Fruit fly (Drosophila melanogaster) whole organism, embryonic: ENCODE results near the gene CG13605.
A peak's percentile ranks its signal among the peaks of the same experiment; 100 is the strongest.

ENCODE experiments used
- Aef1 ChIP-seq: fragments of 200-800 bp; sonication (Bioruptor generic); IDR thresholded peaks from 3 replicates; pipeline ENCODE4 v1.3.6; 2022; ENCODE audit warnings: missing biosample characterization, missing genetic modification characterization
- Antp ChIP-seq: fragments of 200-800 bp; sonication (Bioruptor generic); optimal IDR thresholded peaks from 3 replicates; lab custom pipeline; 2016; ENCODE audit warnings: missing biosample characterization, missing genetic modification characterization
- Asciz ChIP-seq: fragments of 200-800 bp; sonication (Bioruptor generic); optimal IDR thresholded peaks from 2 replicates; lab custom pipeline; 2017; ENCODE audit warnings: missing biosample characterization, mild to moderate bottlenecking, missing genetic modification characterization, missing genetic modification reagents
- C15 ChIP-seq: fragments of 200-800 bp; sonication (Bioruptor generic); IDR thresholded peaks from 3 replicates; pipeline ENCODE4 v1.3.6; 2022; ENCODE audit warnings: missing biosample characterization, missing genetic modification characterization
- CG10274 ChIP-seq: fragments of 200-800 bp; sonication (Bioruptor generic); optimal IDR thresholded peaks from 3 replicates; lab custom pipeline; 2017; ENCODE audit warnings: missing biosample characterization, mild to moderate bottlenecking, missing genetic modification characterization
- CG10462 ChIP-seq: fragments of 200-800 bp; sonication (Bioruptor generic); optimal IDR thresholded peaks from 2 replicates; lab custom pipeline; 2016; ENCODE audit warnings: missing biosample characterization, missing genetic modification characterization
- CG30403 ChIP-seq: fragments of 200-800 bp; sonication (Bioruptor generic); optimal IDR thresholded peaks from 3 replicates; lab custom pipeline; 2016; ENCODE audit warnings: missing biosample characterization, missing genetic modification characterization
- CG31388 ChIP-seq: fragments of 200-800 bp; sonication (Bioruptor generic); optimal IDR thresholded peaks from 2 replicates; lab custom pipeline; 2016; ENCODE audit warnings: missing biosample characterization, missing genetic modification characterization
- CG34224 ChIP-seq: fragments of 200-800 bp; sonication (Bioruptor generic); IDR thresholded peaks from 3 replicates; pipeline ENCODE4 v1.3.6; 2022; ENCODE audit warnings: missing biosample characterization, missing genetic modification characterization; ENCODE audit not compliant: partially characterized antibody
- CG4328 ChIP-seq: fragments of 200-800 bp; sonication (Bioruptor generic); optimal IDR thresholded peaks from 3 replicates; lab custom pipeline; 2017; ENCODE audit warnings: missing biosample characterization, missing genetic modification reagents, missing genetic modification characterization
- CG5180 ChIP-seq: fragments of 200-800 bp; sonication (Bioruptor generic); optimal IDR thresholded peaks from 3 replicates; lab custom pipeline; 2017; ENCODE audit warnings: missing biosample characterization, missing genetic modification characterization, mild to moderate bottlenecking, moderate library complexity, missing genetic modification reagents
- CG7271 ChIP-seq: fragments of 200-800 bp; sonication (Bioruptor generic); optimal IDR thresholded peaks from 2 replicates; lab custom pipeline; 2018; ENCODE audit warnings: missing biosample characterization, mild to moderate bottlenecking, missing genetic modification characterization, moderate library complexity
- CG7372 ChIP-seq: fragments of 200-800 bp; sonication (Bioruptor generic); IDR thresholded peaks from 2 replicates; pipeline ENCODE4 v1.3.6; 2022; ENCODE audit warnings: missing biosample characterization, missing genetic modification characterization
- CG8290 ChIP-seq, 3 experiments: fragments of 200-800 bp; sonication (Bioruptor generic); optimal IDR thresholded peaks; 2 replicates each; lab custom pipeline; 2016 to 2019; ENCODE audit warnings: missing biosample characterization in 3 of 3, missing genetic modification characterization in 3 of 3, mild to moderate bottlenecking in 2 of 3, moderate library complexity in 1 of 3
- CG8924 ChIP-seq: fragments of 200-800 bp; optimal IDR thresholded peaks from 3 replicates; lab custom pipeline; 2019; ENCODE audit warnings: missing biosample characterization, mild to moderate bottlenecking, missing genetic modification characterization, moderate library complexity
- CG9437 ChIP-seq: fragments of 200-800 bp; sonication (Bioruptor generic); optimal IDR thresholded peaks from 2 replicates; lab custom pipeline; 2018; ENCODE audit warnings: missing biosample characterization, mild to moderate bottlenecking, missing genetic modification characterization
- CG9932 ChIP-seq: fragments of 200-800 bp; sonication (Bioruptor generic); IDR thresholded peaks from 2 replicates; pipeline ENCODE4 v1.3.6; 2022; ENCODE audit warnings: missing biosample characterization, missing genetic modification characterization
- ERR ChIP-seq: fragments of 200-800 bp; sonication (Bioruptor generic); optimal IDR thresholded peaks from 2 replicates; lab custom pipeline; 2016; ENCODE audit warnings: missing biosample characterization, missing genetic modification characterization
- Fer1 ChIP-seq: fragments of 200-800 bp; sonication (Bioruptor generic); optimal IDR thresholded peaks from 2 replicates; lab custom pipeline; 2017; ENCODE audit warnings: missing biosample characterization, mild to moderate bottlenecking, missing genetic modification characterization
- H2.0 ChIP-seq: fragments of 200-800 bp; sonication (Bioruptor generic); IDR thresholded peaks from 2 replicates; pipeline ENCODE4 v1.3.6; 2022; ENCODE audit warnings: missing biosample characterization, missing genetic modification characterization
- Hr3 ChIP-seq: fragments of 200-800 bp; sonication (Bioruptor generic); optimal IDR thresholded peaks from 3 replicates; lab custom pipeline; 2016; ENCODE audit warnings: missing biosample characterization, missing genetic modification characterization
- Hr39 ChIP-seq: fragments of >200 bp; optimal IDR thresholded peaks from 2 replicates; lab custom pipeline; 2017
- Lpt ChIP-seq: fragments of >200 bp; optimal IDR thresholded peaks from 2 replicates; lab custom pipeline; 2018; ENCODE audit warnings: missing biosample characterization, missing genetic modification characterization
- Nf-YB ChIP-seq: fragments of 200-800 bp; sonication (Bioruptor generic); optimal IDR thresholded peaks from 3 replicates; lab custom pipeline; 2019; ENCODE audit warnings: missing biosample characterization, mild to moderate bottlenecking, missing genetic modification characterization, moderate library complexity
- Oaz ChIP-seq: fragments of 200-800 bp; sonication (Bioruptor generic); IDR thresholded peaks from 2 replicates; pipeline ENCODE4 v1.3.6; 2022; ENCODE audit warnings: missing biosample characterization, missing genetic modification characterization
- Opbp ChIP-seq: fragments of 200-800 bp; sonication (Bioruptor generic); IDR thresholded peaks from 3 replicates; pipeline ENCODE4 v1.3.6; 2022; ENCODE audit warnings: missing biosample characterization, missing genetic modification characterization; ENCODE audit not compliant: partially characterized antibody
- Optix ChIP-seq: fragments of 200-800 bp; sonication (Bioruptor generic); IDR thresholded peaks from 3 replicates; pipeline ENCODE4 v1.3.6; 2022; ENCODE audit warnings: missing biosample characterization, missing genetic modification characterization
- Ptx1 ChIP-seq: fragments of 200-800 bp; sonication (Bioruptor generic); IDR thresholded peaks from 2 replicates; pipeline ENCODE4 v1.3.6; 2022; ENCODE audit warnings: missing biosample characterization, missing genetic modification characterization
- Xbp1 ChIP-seq: fragments of 200-800 bp; sonication (Bioruptor generic); optimal IDR thresholded peaks from 3 replicates; lab custom pipeline; 2016; ENCODE audit warnings: missing biosample characterization, mild to moderate bottlenecking, missing genetic modification characterization
- cato ChIP-seq: fragments of 200-800 bp; sonication (Bioruptor generic); optimal IDR thresholded peaks from 2 replicates; lab custom pipeline; 2016; ENCODE audit warnings: missing biosample characterization, missing genetic modification characterization, borderline replicate concordance
- chinmo ChIP-seq: fragments of 200-800 bp; sonication (Bioruptor generic); IDR thresholded peaks from 4 replicates; pipeline ENCODE4 v1.3.6; 2022; ENCODE audit warnings: missing biosample characterization, missing genetic modification characterization; ENCODE audit not compliant: partially characterized antibody
- disco-r ChIP-seq: fragments of 200-800 bp; sonication (Bioruptor generic); optimal IDR thresholded peaks from 2 replicates; lab custom pipeline; 2016; ENCODE audit warnings: missing biosample characterization, missing genetic modification characterization
- dmrt99B ChIP-seq: fragments of 200-800 bp; sonication (Bioruptor generic); optimal IDR thresholded peaks from 2 replicates; lab custom pipeline; 2018; ENCODE audit warnings: missing biosample characterization, mild to moderate bottlenecking, missing genetic modification characterization, moderate library complexity
- fd102C ChIP-seq: fragments of 200-800 bp; sonication (Bioruptor generic); optimal IDR thresholded peaks from 2 replicates; lab custom pipeline; 2018; ENCODE audit warnings: missing biosample characterization, mild to moderate bottlenecking, missing genetic modification characterization, moderate library complexity
- fd3F ChIP-seq: fragments of 200-800 bp; sonication (Bioruptor generic); optimal IDR thresholded peaks from 2 replicates; lab custom pipeline; 2018; ENCODE audit warnings: missing biosample characterization, mild to moderate bottlenecking, missing genetic modification characterization, moderate library complexity
- fru ChIP-seq: fragments of >200 bp; optimal IDR thresholded peaks from 2 replicates; lab custom pipeline; 2017
- grau ChIP-seq: fragments of 200-800 bp; optimal IDR thresholded peaks from 3 replicates; lab custom pipeline; 2019; ENCODE audit warnings: missing biosample characterization, mild to moderate bottlenecking, missing genetic modification characterization, moderate library complexity
- grn ChIP-seq: fragments of 200-800 bp; sonication (Bioruptor generic); optimal IDR thresholded peaks from 3 replicates; lab custom pipeline; 2017; ENCODE audit warnings: missing biosample characterization, missing genetic modification characterization
- klu ChIP-seq: fragments of 200-800 bp; sonication (Bioruptor generic); IDR thresholded peaks from 2 replicates; pipeline ENCODE4 v1.3.6; 2022; ENCODE audit warnings: missing biosample characterization, missing genetic modification characterization
- lmd ChIP-seq: fragments of 200-800 bp; sonication (Bioruptor generic); IDR thresholded peaks from 2 replicates; pipeline ENCODE4 v1.3.6; 2022; ENCODE audit warnings: missing biosample characterization, missing genetic modification characterization
- nau ChIP-seq: fragments of 200-800 bp; sonication (Bioruptor generic); optimal IDR thresholded peaks from 3 replicates; lab custom pipeline; 2017; ENCODE audit warnings: missing biosample characterization, mild to moderate bottlenecking, missing genetic modification characterization, missing genetic modification reagents
- pnt ChIP-seq: fragments of 200-800 bp; sonication (Bioruptor generic); optimal IDR thresholded peaks from 3 replicates; lab custom pipeline; 2016; ENCODE audit warnings: missing biosample characterization, missing genetic modification characterization
- pros ChIP-seq: fragments of 200-800 bp; sonication (Bioruptor generic); optimal IDR thresholded peaks from 3 replicates; lab custom pipeline; 2019; ENCODE audit warnings: missing biosample characterization, mild to moderate bottlenecking, missing genetic modification characterization, moderate library complexity
- pum ChIP-seq: fragments of 200-800 bp; sonication (Bioruptor generic); optimal IDR thresholded peaks from 2 replicates; lab custom pipeline; 2016; ENCODE audit warnings: missing biosample characterization, missing genetic modification characterization
- pzg ChIP-seq: fragments of 200-800 bp; sonication (Bioruptor generic); optimal IDR thresholded peaks from 3 replicates; lab custom pipeline; 2018; ENCODE audit warnings: missing biosample characterization, mild to moderate bottlenecking, missing genetic modification characterization, moderate library complexity
- so ChIP-seq: fragments of 200-800 bp; sonication (Bioruptor generic); IDR thresholded peaks from 3 replicates; pipeline ENCODE4 v1.3.6; 2022; ENCODE audit warnings: missing biosample characterization, missing genetic modification characterization
- tin ChIP-seq: fragments of 200-800 bp; sonication (Bioruptor generic); optimal IDR thresholded peaks from 3 replicates; lab custom pipeline; 2016; ENCODE audit warnings: missing biosample characterization, missing genetic modification characterization
- trem ChIP-seq: fragments of 200-800 bp; optimal IDR thresholded peaks from 3 replicates; lab custom pipeline; 2019; ENCODE audit warnings: missing biosample characterization, mild to moderate bottlenecking, missing genetic modification characterization, moderate library complexity
- ttk ChIP-seq: fragments of 200-800 bp; sonication (Bioruptor generic); IDR thresholded peaks from 2 replicates; pipeline ENCODE4 v2.1.2; 2022; ENCODE audit warnings: missing biosample characterization, missing genetic modification characterization

The CG13605 gene

dm6 chr3R:24151924-24152809, 40.0 kb upstream of the CG13605 start, which contains the start of the genes p38a and CG6178 (continued):
- 0 out of 3 replicates have a peak, but pooled peaks have one; percentile 25 for TF ChIP-seq CG34224
- peak; percentile 96 for TF ChIP-seq klu (GFP tag; lab: Robert Waterston, UW)
- no peak for TF ChIP-seq fru (lab: Kevin White, UChicago)
- TF ChIP-seq tin, result peak; percentile 92
- peak; percentile 99 for TF ChIP-seq Hr3 (GFP tag; lab: Kevin White, UChicago)
- TF ChIP-seq grn (GFP tag; lab: Kevin White, UChicago), result peak; percentile 84
- peak; percentile 53 for TF ChIP-seq pnt (GFP tag; lab: Kevin White, UChicago)
- TF ChIP-seq disco-r (GFP tag; lab: Kevin White, UChicago), result no peak
- peak; percentile 98 for TF ChIP-seq fd3F
- peak; percentile 97 for TF ChIP-seq Fer1 (GFP tag; lab: Kevin White, UChicago)
- no peak for TF ChIP-seq pros (GFP tag; lab: Kevin White, UChicago)
- no peak for TF ChIP-seq ERR (GFP tag; lab: Kevin White, UChicago)
- peak; percentile 99 for TF ChIP-seq CG8924 (tag; lab: Kevin White, UChicago)
- TF ChIP-seq pum (GFP tag; lab: Kevin White, UChicago), result peak; percentile 35
- TF ChIP-seq Xbp1 (GFP tag; lab: Kevin White, UChicago), result peak; percentile 96
- TF ChIP-seq CG5180 (GFP tag; lab: Kevin White, UChicago), result peak; percentile 84
- TF ChIP-seq Nf-YB (GFP tag; lab: Kevin White, UChicago), result peak; percentile 89
- peak; percentile 95 for TF ChIP-seq C15 (GFP tag; lab: Robert Waterston, UW)
- TF ChIP-seq Opbp (GFP tag; lab: Robert Waterston, UW), result no peak
- TF ChIP-seq cato (GFP tag; lab: Kevin White, UChicago), result peak; percentile 84
- peak; percentile 52 for TF ChIP-seq fd102C (GFP tag; lab: Kevin White, UChicago)
- TF ChIP-seq CG8290 (GFP tag; optimal IDR thresholded peaks at IDR 0.05; lab: Kevin White, UChicago), result peak; percentile 50
- TF ChIP-seq CG8290 (tag; optimal IDR thresholded peaks at IDR 0.05; lab: Kevin White, UChicago), result no peak
- TF ChIP-seq Optix (GFP tag; lab: Robert Waterston, UW), result peak; percentile 90
- peak; percentile 89; the same call in 3 of the 4 replicates for TF ChIP-seq chinmo
- TF ChIP-seq Hr39 (lab: Kevin White, UChicago), result no peak
- TF ChIP-seq CG31388 (GFP tag; lab: Kevin White, UChicago), result peak; percentile 63
- no peak for TF ChIP-seq nau (GFP tag; lab: Kevin White, UChicago)
- TF ChIP-seq CG10462 (GFP tag; lab: Kevin White, UChicago), result peak; percentile 82
- peak; percentile 51 for TF ChIP-seq Antp
- peak; percentile 97 for TF ChIP-seq CG9932
- TF ChIP-seq CG30403 (GFP tag; lab: Kevin White, UChicago), result peak; percentile 95
- TF ChIP-seq CG7372, result peak; percentile 96
- TF ChIP-seq grau, result peak; percentile 98
- peak; percentile 96 for TF ChIP-seq CG9437
- TF ChIP-seq trem (tag; lab: Kevin White, UChicago), result peak; percentile 93
- peak; percentile 95 for TF ChIP-seq CG4328
- TF ChIP-seq Ptx1, result peak; percentile 99
- peak; percentile 90 for TF ChIP-seq Oaz (GFP tag; lab: Robert Waterston, UW)
- TF ChIP-seq Asciz (GFP tag; lab: Kevin White, UChicago), result peak; percentile 97
- peak; percentile 99 for TF ChIP-seq dmrt99B
- peak; percentile 52 for TF ChIP-seq CG7271 (tag; lab: Kevin White, UChicago)
- TF ChIP-seq lmd (GFP tag; lab: Robert Waterston, UW), result peak; percentile 98
- TF ChIP-seq CG10274 (GFP tag; lab: Kevin White, UChicago), result peak; percentile 99
- no peak for TF ChIP-seq Lpt (GFP tag; lab: Kevin White, UChicago)
- peak; percentile 52 for TF ChIP-seq pzg (GFP tag; lab: Kevin White, UChicago)
- peak; percentile 96 for TF ChIP-seq so (GFP tag; lab: Robert Waterston, UW)
- TF ChIP-seq ttk (GFP tag; lab: Robert Waterston, UW), result peak; percentile 95
- peak; percentile 97 for TF ChIP-seq Aef1
- TF ChIP-seq H2.0 (GFP tag; lab: Robert Waterston, UW), result peak; percentile 94
